Fruit fly (Drosophila melanogaster) ovary, adult (tissue): ENCODE results near the gene Cht7.
A peak's percentile ranks its signal among the peaks of the same experiment; 100 is the strongest.

Experiments used
- CG17801 ChIP-seq: fragments of 200-800 bp; optimal IDR thresholded peaks from 2 replicates; lab custom pipeline; 2019; ENCODE audit warnings: missing biosample characterization, mild to moderate bottlenecking, missing genetic modification characterization, moderate library complexity; ENCODE audit not compliant: partially characterized antibody

Gene Cht7

dm6 chr3L:3106908-3107821 is at the start of gene Cht7:
Cht7 (minus strand) TSS chr3L:3106958.
- TF ChIP-seq CG17801: no peak

- TF ChIP-seq CG17801: no peak
Observed at dm6 chr3L:3150376-3150775, 43.6 kb upstream of the Cht7 start.

dm6 chr3L:3149060-3149872 is 42.5 kb upstream of the Cht7 start:
- no peak for TF ChIP-seq CG17801

dm6 chr3L:3148125-3149059 is 41.6 kb upstream of the Cht7 start, which contains the start of the genes Usp5 and BtbVII:
Usp5 (minus strand) TSS chr3L:3148358.
BtbVII (plus strand) TSS chr3L:3148646.
- peak; percentile 7 for TF ChIP-seq CG17801

dm6 chr3L:3143383-3143962 is 36.7 kb upstream of the Cht7 start, which contains the start of the genes CG11537 and Alg2:
CG11537 (minus strand) TSS chr3L:3143457.
Alg2 (plus strand) TSS chr3L:3143808.
- TF ChIP-seq CG17801: no peak

- TF ChIP-seq CG17801: no peak
Observed at dm6 chr3L:3142516-3143382, 36.0 kb upstream of the Cht7 start.

- TF ChIP-seq CG17801: no peak
Observed at dm6 chr3L:3141411-3141810, 34.7 kb upstream of the Cht7 start.

dm6 chr3L:3134064-3134545 is 27.3 kb upstream of the Cht7 start:
- no peak for TF ChIP-seq CG17801

dm6 chr3L:3127544-3127943 is 20.8 kb upstream of the Cht7 start, which contains the start of gene promL:
promL (minus strand) TSS chr3L:3127724.
- TF ChIP-seq CG17801: peak; percentile 66

dm6 chr3L:3126478-3126877 is 19.7 kb upstream of the Cht7 start:
- TF ChIP-seq CG17801: no peak

dm6 chr3L:3125649-3126130 is 18.9 kb upstream of the Cht7 start:
- no peak for TF ChIP-seq CG17801

dm6 chr3L:3124939-3125648 is 18.3 kb upstream of the Cht7 start:
- TF ChIP-seq CG17801: no peak

dm6 chr3L:3124519-3124918 is 17.8 kb upstream of the Cht7 start:
- no peak for TF ChIP-seq CG17801
